Worm (Caenorhabditis elegans) whole organism, late embryonic: Measurements from ENCODE around the gene T08B6.4.

Source experiments
- C08G9.2 ChIP-seq: sonication (generic microtip); optimal IDR thresholded peaks from 2 replicates; lab custom pipeline; 2016; ENCODE audit warnings: mild to moderate bottlenecking, missing genetic modification characterization, moderate library complexity, missing compliant biosample characterization
- C38D4.7 ChIP-seq: fragments of 200-800 bp; sonication (Bioruptor generic); optimal IDR thresholded peaks from 2 replicates; lab custom pipeline; 2018; ENCODE audit warnings: mild to moderate bottlenecking, missing genetic modification characterization, moderate library complexity, missing compliant biosample characterization
- F13H6.1 ChIP-seq: sonication (generic microtip); optimal IDR thresholded peaks from 2 replicates; lab custom pipeline; 2016; ENCODE audit warnings: missing genetic modification characterization, missing compliant biosample characterization
- K02D7.2 ChIP-seq: sonication (generic microtip); optimal IDR thresholded peaks from 2 replicates; lab custom pipeline; 2017; ENCODE audit warnings: mild to moderate bottlenecking, missing genetic modification characterization, missing compliant biosample characterization
- K09A11.1 ChIP-seq: sonication (generic microtip); optimal IDR thresholded peaks from 2 replicates; lab custom pipeline; 2017; ENCODE audit warnings: antibody characterized with exemption, mild to moderate bottlenecking, missing genetic modification characterization, missing compliant biosample characterization; ENCODE audit not compliant: insufficient read depth
- T23F11.4 ChIP-seq: fragments of 200-800 bp; sonication (Bioruptor generic); optimal IDR thresholded peaks from 2 replicates; lab custom pipeline; 2018; ENCODE audit warnings: mild to moderate bottlenecking, missing genetic modification characterization, missing compliant biosample characterization
- ama-1 ChIP-seq: fragments of 150-350 bp; optimal IDR thresholded peaks from 2 replicates; lab custom pipeline; 2014
- ceh-24 ChIP-seq: sonication (generic microtip); optimal IDR thresholded peaks from 2 replicates; lab custom pipeline; 2016; ENCODE audit warnings: mild to moderate bottlenecking, missing genetic modification characterization, missing compliant biosample characterization
- ceh-45 ChIP-seq: fragments of 200-800 bp; sonication (Bioruptor generic); IDR thresholded peaks from 2 replicates; pipeline ENCODE4 v1.3.6; 2022; ENCODE audit warnings: missing genetic modification reagents, missing genetic modification characterization, missing compliant biosample characterization
- ceh-48 ChIP-seq: sonication (generic microtip); optimal IDR thresholded peaks from 2 replicates; lab custom pipeline; 2016; ENCODE audit warnings: missing genetic modification characterization, inconsistent platforms, missing compliant biosample characterization
- ceh-9 ChIP-seq: sonication (generic microtip); optimal IDR thresholded peaks from 2 replicates; lab custom pipeline; 2016; ENCODE audit warnings: mild to moderate bottlenecking, missing genetic modification characterization, inconsistent platforms, missing compliant biosample characterization
- che-1 ChIP-seq: sonication (generic microtip); optimal IDR thresholded peaks from 2 replicates; lab custom pipeline; 2016; ENCODE audit warnings: mild to moderate bottlenecking, missing genetic modification characterization, missing compliant biosample characterization
- dmd-4 ChIP-seq: sonication (generic microtip); optimal IDR thresholded peaks from 2 replicates; lab custom pipeline; 2016; ENCODE audit warnings: borderline replicate concordance, missing genetic modification characterization, missing compliant biosample characterization
- elt-2 ChIP-seq: sonication (generic microtip); optimal IDR thresholded peaks from 2 replicates; lab custom pipeline; 2016; ENCODE audit warnings: missing genetic modification reagents, missing genetic modification characterization, missing compliant biosample characterization
- eyg-1 ChIP-seq: sonication (generic microtip); optimal IDR thresholded peaks from 2 replicates; lab custom pipeline; 2016; ENCODE audit warnings: missing genotype, missing genetic modification characterization, missing compliant biosample characterization
- fax-1 ChIP-seq: sonication (generic microtip); optimal IDR thresholded peaks from 2 replicates; lab custom pipeline; 2016; ENCODE audit warnings: missing genotype, missing genetic modification characterization, missing compliant biosample characterization
- gmeb-2 ChIP-seq: sonication (generic microtip); optimal IDR thresholded peaks from 2 replicates; lab custom pipeline; 2016; ENCODE audit warnings: missing genetic modification characterization, inconsistent platforms, missing compliant biosample characterization
- hlh-13 ChIP-seq: fragments of 200-800 bp; sonication (Bioruptor generic); optimal IDR thresholded peaks from 2 replicates; lab custom pipeline; 2018; ENCODE audit warnings: mild to moderate bottlenecking, missing genetic modification characterization, missing compliant biosample characterization
- hlh-15 ChIP-seq: sonication (generic microtip); optimal IDR thresholded peaks from 2 replicates; lab custom pipeline; 2016; ENCODE audit warnings: missing genetic modification characterization, missing compliant biosample characterization
- hlh-30 ChIP-seq: sonication (generic microtip); optimal IDR thresholded peaks from 2 replicates; lab custom pipeline; 2017; ENCODE audit warnings: antibody characterized with exemption, missing genetic modification characterization, missing compliant biosample characterization; ENCODE audit not compliant: insufficient read depth
- hlh-6 ChIP-seq: sonication (generic microtip); optimal IDR thresholded peaks from 2 replicates; lab custom pipeline; 2016; ENCODE audit warnings: missing genotype, missing genetic modification characterization, missing compliant biosample characterization
- hlh-8 ChIP-seq: sonication (generic microtip); optimal IDR thresholded peaks from 2 replicates; lab custom pipeline; 2016; ENCODE audit warnings: missing genotype, missing genetic modification characterization, missing compliant biosample characterization
- lin-11 ChIP-seq: fragments of 200-800 bp; sonication (Bioruptor generic); optimal IDR thresholded peaks from 2 replicates; lab custom pipeline; 2018; ENCODE audit warnings: mild to moderate bottlenecking, missing genetic modification characterization, missing compliant biosample characterization
- nhr-11 ChIP-seq: fragments of 150-350 bp; optimal IDR thresholded peaks from 2 replicates; lab custom pipeline; 2014; ENCODE audit warnings: missing biosample characterization, missing genetic modification characterization
- odd-2 ChIP-seq: sonication (generic microtip); optimal IDR thresholded peaks from 2 replicates; lab custom pipeline; 2017; ENCODE audit warnings: antibody characterized with exemption, mild to moderate bottlenecking, missing genetic modification characterization, missing compliant biosample characterization
- pag-3 ChIP-seq: sonication (generic microtip); optimal IDR thresholded peaks from 2 replicates; lab custom pipeline; 2016; ENCODE audit warnings: missing compliant biosample characterization, missing genetic modification characterization, borderline replicate concordance
- pat-9 ChIP-seq: fragments of 200-800 bp; sonication (Bioruptor generic); optimal IDR thresholded peaks from 2 replicates; lab custom pipeline; 2018; ENCODE audit warnings: mild to moderate bottlenecking, missing genetic modification characterization, moderate library complexity, missing compliant biosample characterization
- pax-1 ChIP-seq: fragments of 150-350 bp; optimal IDR thresholded peaks from 2 replicates; lab custom pipeline; 2014; ENCODE audit warnings: missing biosample characterization, missing genetic modification characterization
- ref-2 ChIP-seq: sonication (generic microtip); optimal IDR thresholded peaks from 2 replicates; lab custom pipeline; 2016; ENCODE audit warnings: missing genetic modification characterization, missing compliant biosample characterization
- rnt-1 ChIP-seq: sonication (generic microtip); optimal IDR thresholded peaks from 2 replicates; lab custom pipeline; 2016; ENCODE audit warnings: missing genetic modification characterization, missing compliant biosample characterization
- sox-2 ChIP-seq: fragments of 200-800 bp; sonication (Bioruptor generic); IDR thresholded peaks from 2 replicates; pipeline ENCODE4 v1.3.6; 2022; ENCODE audit warnings: missing genetic modification reagents, missing genetic modification characterization, missing compliant biosample characterization
- sox-4 ChIP-seq: sonication (generic microtip); optimal IDR thresholded peaks from 2 replicates; lab custom pipeline; 2017; ENCODE audit warnings: mild to moderate bottlenecking, missing genetic modification characterization, inconsistent platforms, missing compliant biosample characterization
- syd-9 ChIP-seq: sonication (generic microtip); optimal IDR thresholded peaks from 2 replicates; lab custom pipeline; 2016; ENCODE audit warnings: mild to moderate bottlenecking, missing genetic modification characterization, moderate library complexity, missing compliant biosample characterization
- tbx-2 ChIP-seq: sonication (generic microtip); optimal IDR thresholded peaks from 2 replicates; lab custom pipeline; 2016; ENCODE audit warnings: missing genetic modification characterization, missing compliant biosample characterization
- tbx-7 ChIP-seq: sonication (generic microtip); optimal IDR thresholded peaks from 2 replicates; lab custom pipeline; 2016; ENCODE audit warnings: missing genotype, missing genetic modification characterization, missing compliant biosample characterization
- ttx-3 ChIP-seq: sonication (generic microtip); optimal IDR thresholded peaks from 2 replicates; lab custom pipeline; 2016; ENCODE audit warnings: missing genetic modification reagents, missing genetic modification characterization, missing compliant biosample characterization
- unc-3 ChIP-seq, 2 experiments: fragments of 200-800 bp in 1 of 2; sonication (Bioruptor generic) in 1 of 2; sonication (generic microtip) in 1 of 2; conservative IDR thresholded peaks in 1 of 2; optimal IDR thresholded peaks in 1 of 2; 2 replicates each; pipeline versions ENCODE4 v1.3.6 to Lab custom; 2016 to 2022; ENCODE audit warnings: missing compliant biosample characterization in 2 of 2, missing genetic modification characterization in 2 of 2, missing genetic modification reagents in 1 of 2
- unc-42 ChIP-seq: sonication (generic microtip); optimal IDR thresholded peaks from 2 replicates; lab custom pipeline; 2016; ENCODE audit warnings: missing genotype, missing genetic modification characterization, missing compliant biosample characterization
- zip-5 ChIP-seq: sonication (generic microtip); optimal IDR thresholded peaks from 2 replicates; lab custom pipeline; 2016; ENCODE audit warnings: missing genetic modification characterization, missing compliant biosample characterization
- ztf-16 ChIP-seq: sonication (generic microtip); optimal IDR thresholded peaks from 2 replicates; lab custom pipeline; 2017; ENCODE audit warnings: missing genetic modification characterization, missing compliant biosample characterization

The T08B6.4 gene

DNA sequence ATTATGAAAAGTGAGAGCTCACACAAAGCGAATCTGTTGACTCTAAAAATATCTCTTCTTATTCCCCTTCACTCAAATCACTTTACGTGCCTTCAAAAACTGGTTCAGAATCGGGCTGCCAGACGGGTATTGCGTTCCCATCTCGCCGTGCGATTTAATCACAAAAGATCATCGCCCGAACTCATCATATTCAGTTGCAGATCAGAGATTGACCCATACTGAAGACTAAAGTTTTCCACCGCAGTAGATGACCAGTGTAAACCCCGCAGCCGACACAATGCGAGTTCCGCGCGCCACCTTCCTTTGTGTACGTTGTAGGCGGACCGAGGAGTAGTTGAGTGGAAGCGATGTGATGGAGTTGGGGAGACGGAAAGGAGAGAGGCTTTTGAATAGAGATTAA lies 24.9 kb upstream of the T08B6.4 start:
- no peak for TF ChIP-seq ceh-48 (tag; lab: Kevin White, UChicago)
- TF ChIP-seq elt-2 (tag; lab: Kevin White, UChicago): no peak
- TF ChIP-seq K02D7.2 (tag; lab: Kevin White, UChicago): no peak
- no peak for TF ChIP-seq fax-1 (tag; lab: Kevin White, UChicago)
- no peak for TF ChIP-seq dmd-4 (tag; lab: Kevin White, UChicago)
- no peak for TF ChIP-seq ztf-16
- TF ChIP-seq tbx-7 (tag; lab: Kevin White, UChicago): no peak

ce11 chrIV:4883984-4884383 lies 21.5 kb upstream of the T08B6.4 start, which contains the start of gene str-166:
Gene str-166, plus strand, starts transcription at chrIV:4884284.
- TF ChIP-seq fax-1 (tag; lab: Kevin White, UChicago) (no peak), pat-9 (tag; lab: Kevin White, UChicago) (no peak), rnt-1 (tag; lab: Kevin White, UChicago) (no peak), unc-42 (tag; lab: Kevin White, UChicago) (no peak), hlh-6 (tag; lab: Kevin White, UChicago) (no peak), F13H6.1 (no peak), pag-3 (tag; lab: Kevin White, UChicago) (no peak), odd-2 (tag; lab: Kevin White, UChicago) (no peak), ama-1 (lab: Kevin White, UChicago) (no peak), syd-9 (tag; lab: Kevin White, UChicago) (no peak), ceh-9 (no peak), T23F11.4 (GFP tag; lab: Kevin White, UChicago) (no peak), lin-11 (tag; lab: Kevin White, UChicago) (no peak), hlh-13 (no peak), ttx-3 (tag; lab: Kevin White, UChicago) (no peak), ref-2 (tag; lab: Kevin White, UChicago) (no peak), hlh-8 (no peak), tbx-2 (tag; lab: Kevin White, UChicago) (no peak), unc-3 (GFP tag; conservative IDR thresholded peaks at IDR 0.05; lab: Robert Waterston, UW) (no peak), unc-3 (tag; optimal IDR thresholded peaks at IDR 0.05; lab: Kevin White, UChicago) (no peak)

ce11 chrIV:4885435-4885834 lies 20.1 kb upstream of the T08B6.4 start:
- TF ChIP-seq hlh-30 (tag; lab: Kevin White, UChicago): no peak
- TF ChIP-seq, all 69 proteins: peak for 0

- no peak for TF ChIP-seq dmd-4 (tag; lab: Kevin White, UChicago)
- TF ChIP-seq zip-5 (tag; lab: Kevin White, UChicago): no peak
- TF ChIP-seq hlh-15 (tag; lab: Kevin White, UChicago): no peak
Measured at ce11 chrIV:4887258-4887657, 18.2 kb upstream of the T08B6.4 start, which contains the start of gene T08B6.1. Gene T08B6.1, minus strand, starts transcription at chrIV:4887358.

DNA sequence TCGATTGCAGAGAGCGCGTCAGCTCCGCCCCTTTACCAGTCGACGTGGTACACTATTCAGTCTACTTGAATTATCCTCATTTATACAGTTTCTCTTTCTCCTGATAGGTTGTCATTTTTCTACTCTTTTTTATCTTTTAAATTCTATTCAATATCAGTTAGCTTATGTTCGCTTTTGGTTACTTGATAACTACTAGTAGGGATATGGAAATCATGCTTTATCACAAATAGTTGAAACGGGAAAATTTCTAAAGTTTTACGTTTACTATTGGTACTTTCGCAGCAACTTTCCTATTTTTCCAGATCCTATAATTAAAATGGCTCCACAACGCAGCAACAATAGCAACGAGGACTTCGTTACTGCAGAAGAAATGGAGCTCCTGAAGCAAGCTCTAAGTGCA lies 15.9 kb upstream of the T08B6.4 start, which contains the start of gene sgnh-1:
sgnh-1 (plus strand) TSS at position 301 of the 400 bp plus-strand sequence.
- no peak for TF ChIP-seq ceh-9
- TF ChIP-seq C08G9.2 (tag; lab: Kevin White, UChicago): no peak
- TF ChIP-seq pax-1 (tag; lab: Kevin White, UChicago): no peak
- TF ChIP-seq C38D4.7 (GFP tag; lab: Kevin White, UChicago): no peak
- TF ChIP-seq lin-11 (tag; lab: Kevin White, UChicago): no peak
- no peak for TF ChIP-seq eyg-1 (tag; lab: Kevin White, UChicago)
- no peak for TF ChIP-seq sox-2
- TF ChIP-seq nhr-11 (tag; lab: Kevin White, UChicago): no peak
- TF ChIP-seq sox-4 (tag; lab: Kevin White, UChicago): no peak
- no peak for TF ChIP-seq hlh-8
- TF ChIP-seq pag-3 (tag; lab: Kevin White, UChicago): no peak
- no peak for TF ChIP-seq gmeb-2 (tag; lab: Kevin White, UChicago)
- TF ChIP-seq syd-9 (tag; lab: Kevin White, UChicago): no peak
- no peak for TF ChIP-seq K09A11.1 (tag; lab: Kevin White, UChicago)
- TF ChIP-seq che-1 (tag; lab: Kevin White, UChicago): no peak
- TF ChIP-seq ceh-24 (tag; lab: Kevin White, UChicago): no peak
- no peak for TF ChIP-seq ceh-45
